Worm (Caenorhabditis elegans): ENCODE measurements around the gene srh-20.

The srh-20 gene

DNA sequence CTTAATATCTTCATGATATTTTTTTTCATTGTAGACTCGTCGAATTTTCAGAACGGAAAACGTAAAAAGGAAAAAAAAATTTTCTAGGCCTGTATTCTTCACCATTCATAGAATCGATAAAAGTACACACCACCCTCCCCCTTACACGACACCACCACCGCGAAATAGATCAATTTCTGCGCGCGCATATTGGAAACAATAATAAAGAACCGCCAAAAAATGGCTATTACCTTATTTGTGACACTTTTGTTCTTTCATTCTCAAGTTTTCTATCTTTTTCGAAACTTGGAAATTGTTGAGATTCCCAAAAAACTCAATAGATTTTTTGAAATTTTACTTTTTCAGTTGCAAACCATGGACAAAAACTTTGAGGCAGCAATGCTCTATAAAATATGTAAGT is 50.4 kb downstream of the srh-20 start, which contains the start of gene F26G5.1:
F26G5.1 (plus strand) TSS at position 339 of the 400 bp plus-strand sequence.
- no peak for TF ChIP-seq elt-3 (tag; optimal IDR thresholded peaks at IDR 0.05)
- TF ChIP-seq nhr-76 (tag; optimal IDR thresholded peaks at IDR 0.05): no peak
- TF ChIP-seq sptf-1 (tag; optimal IDR thresholded peaks at IDR 0.05): no peak
- no peak for TF ChIP-seq nhr-12 (tag; optimal IDR thresholded peaks at IDR 0.05)
- no peak for TF ChIP-seq nhr-28 (tag; optimal IDR thresholded peaks at IDR 0.05)
- TF ChIP-seq hlh-1 (tag; optimal IDR thresholded peaks at IDR 0.05): no peak
- TF ChIP-seq flh-1 (GFP tag; optimal IDR thresholded peaks at IDR 0.05): no peak

Data from whole organism, mixed stage, embryonic.